Fruit fly (Drosophila melanogaster) whole organism, embryonic: ENCODE data around the gene Snx6.
A peak's percentile ranks its signal among the peaks of the same experiment; 100 is the strongest.

Experiments used
- Aef1 ChIP-seq: fragments of 200-800 bp; sonication (Bioruptor generic); IDR thresholded peaks from 3 replicates; pipeline ENCODE4 v1.3.6; 2022; ENCODE audit warnings: missing biosample characterization, missing genetic modification characterization
- BEAF-32 ChIP-seq: fragments of 200-800 bp; sonication (Bioruptor generic); optimal IDR thresholded peaks from 3 replicates; lab custom pipeline; 2017; ENCODE audit warnings: missing biosample characterization, missing genetic modification characterization, mild to moderate bottlenecking, moderate library complexity, missing genetic modification reagents
- Blimp-1 ChIP-seq: fragments of 200-800 bp; sonication (Bioruptor generic); optimal IDR thresholded peaks from 3 replicates; lab custom pipeline; 2018; ENCODE audit warnings: missing biosample characterization, missing genetic modification characterization, mild to moderate bottlenecking, moderate library complexity, missing genetic modification reagents
- CG10147 ChIP-seq: fragments of 200-800 bp; sonication (Bioruptor generic); optimal IDR thresholded peaks from 2 replicates; lab custom pipeline; 2019; ENCODE audit warnings: missing biosample characterization, mild to moderate bottlenecking, missing genetic modification characterization, moderate library complexity
- CG10979 ChIP-seq: fragments of 200-800 bp; sonication (Bioruptor generic); optimal IDR thresholded peaks from 2 replicates; lab custom pipeline; 2018; ENCODE audit warnings: missing biosample characterization, mild to moderate bottlenecking, missing genetic modification characterization, moderate library complexity
- CG12155 ChIP-seq: fragments of 200-800 bp; sonication (Bioruptor generic); optimal IDR thresholded peaks from 3 replicates; lab custom pipeline; 2016; ENCODE audit warnings: missing biosample characterization, missing genetic modification characterization
- CG15479 ChIP-seq: fragments of 200-800 bp; sonication (Bioruptor generic); optimal IDR thresholded peaks from 3 replicates; lab custom pipeline; 2019; ENCODE audit warnings: missing biosample characterization, mild to moderate bottlenecking, missing genetic modification characterization, moderate library complexity
- CG1602 ChIP-seq: fragments of 200-800 bp; sonication (Bioruptor generic); optimal IDR thresholded peaks from 3 replicates; lab custom pipeline; 2016; ENCODE audit warnings: missing biosample characterization, missing genetic modification characterization
- CG17829 ChIP-seq: fragments of 200-800 bp; optimal IDR thresholded peaks from 2 replicates; lab custom pipeline; 2019; ENCODE audit warnings: missing biosample characterization, mild to moderate bottlenecking, missing genetic modification characterization, moderate library complexity
- CG17912 ChIP-seq: fragments of 200-800 bp; sonication (Bioruptor generic); optimal IDR thresholded peaks from 2 replicates; lab custom pipeline; 2018; ENCODE audit warnings: missing biosample characterization, mild to moderate bottlenecking, missing genetic modification characterization
- CG1832 ChIP-seq: fragments of 200-800 bp; sonication (Bioruptor generic); optimal IDR thresholded peaks from 2 replicates; lab custom pipeline; 2017; ENCODE audit warnings: missing biosample characterization, mild to moderate bottlenecking, missing genetic modification characterization, inconsistent platforms
- CG2116 ChIP-seq: fragments of 200-800 bp; sonication (Bioruptor generic); optimal IDR thresholded peaks from 3 replicates; lab custom pipeline; 2018; ENCODE audit warnings: missing biosample characterization, mild to moderate bottlenecking, missing genetic modification characterization
- CG33557 ChIP-seq: fragments of 200-800 bp; sonication (Bioruptor generic); optimal IDR thresholded peaks from 2 replicates; lab custom pipeline; 2019; ENCODE audit warnings: missing biosample characterization, mild to moderate bottlenecking, missing genetic modification characterization, moderate library complexity
- CG5180 ChIP-seq: fragments of 200-800 bp; sonication (Bioruptor generic); optimal IDR thresholded peaks from 3 replicates; lab custom pipeline; 2017; ENCODE audit warnings: missing biosample characterization, missing genetic modification characterization, mild to moderate bottlenecking, moderate library complexity, missing genetic modification reagents
- CG7745 ChIP-seq: fragments of 200-800 bp; sonication (Bioruptor generic); optimal IDR thresholded peaks from 2 replicates; lab custom pipeline; 2018; ENCODE audit warnings: missing biosample characterization, mild to moderate bottlenecking, missing genetic modification characterization, moderate library complexity
- CG9437 ChIP-seq: fragments of 200-800 bp; sonication (Bioruptor generic); optimal IDR thresholded peaks from 2 replicates; lab custom pipeline; 2018; ENCODE audit warnings: missing biosample characterization, mild to moderate bottlenecking, missing genetic modification characterization
- CG9932 ChIP-seq: fragments of 200-800 bp; sonication (Bioruptor generic); IDR thresholded peaks from 2 replicates; pipeline ENCODE4 v1.3.6; 2022; ENCODE audit warnings: missing biosample characterization, missing genetic modification characterization
- Dip3 ChIP-seq: fragments of 200-800 bp; sonication (Bioruptor generic); optimal IDR thresholded peaks from 3 replicates; lab custom pipeline; 2016; ENCODE audit warnings: missing biosample characterization, missing genetic modification characterization
- Dll ChIP-seq: fragments of 200-800 bp; sonication (Bioruptor generic); IDR thresholded peaks from 4 replicates; pipeline ENCODE4 v1.3.6; 2022; ENCODE audit warnings: missing biosample characterization, missing genetic modification characterization; ENCODE audit not compliant: partially characterized antibody
- Dref ChIP-seq: fragments of 200-800 bp; sonication (Bioruptor generic); IDR thresholded peaks from 2 replicates; pipeline ENCODE4 v1.3.6; 2022; ENCODE audit warnings: missing biosample characterization, missing genetic modification characterization
- Drgx ChIP-seq: fragments of 200-800 bp; sonication (Bioruptor generic); IDR thresholded peaks from 2 replicates; pipeline ENCODE4 v1.3.6; 2022; ENCODE audit warnings: missing biosample characterization, missing genetic modification characterization
- E2f1 ChIP-seq: fragments of 200-800 bp; sonication (Bioruptor generic); IDR thresholded peaks from 2 replicates; pipeline ENCODE4 v1.3.6; 2022; ENCODE audit warnings: missing biosample characterization, missing genetic modification characterization
- Fer2 ChIP-seq: fragments of 200-800 bp; sonication (Bioruptor generic); optimal IDR thresholded peaks from 2 replicates; lab custom pipeline; 2018; ENCODE audit warnings: missing biosample characterization, mild to moderate bottlenecking, missing genetic modification characterization, moderate library complexity
- Gsc ChIP-seq: fragments of 200-800 bp; sonication (Bioruptor generic); IDR thresholded peaks from 2 replicates; pipeline ENCODE4 v1.3.6; 2022; ENCODE audit warnings: missing biosample characterization, missing genetic modification characterization
- HmgZ ChIP-seq: fragments of 200-800 bp; sonication (Bioruptor generic); optimal IDR thresholded peaks from 2 replicates; lab custom pipeline; 2018; ENCODE audit warnings: missing biosample characterization, mild to moderate bottlenecking, missing genetic modification characterization
- Hr3 ChIP-seq: fragments of 200-800 bp; sonication (Bioruptor generic); optimal IDR thresholded peaks from 3 replicates; lab custom pipeline; 2016; ENCODE audit warnings: missing biosample characterization, missing genetic modification characterization
- Jarid2 ChIP-seq: fragments of 200-800 bp; sonication (Bioruptor generic); optimal IDR thresholded peaks from 3 replicates; lab custom pipeline; 2017; ENCODE audit warnings: mild to moderate bottlenecking, missing biosample characterization, missing genetic modification reagents, missing genetic modification characterization
- Meics ChIP-seq: fragments of 200-800 bp; sonication (Bioruptor generic); optimal IDR thresholded peaks from 2 replicates; lab custom pipeline; 2017; ENCODE audit warnings: missing biosample characterization, mild to moderate bottlenecking, missing genetic modification characterization
- Nf-YB ChIP-seq: fragments of 200-800 bp; sonication (Bioruptor generic); optimal IDR thresholded peaks from 3 replicates; lab custom pipeline; 2019; ENCODE audit warnings: missing biosample characterization, mild to moderate bottlenecking, missing genetic modification characterization, moderate library complexity
- Rfx ChIP-seq: fragments of 200-800 bp; sonication (Bioruptor generic); IDR thresholded peaks from 2 replicates; pipeline ENCODE4 v1.3.6; 2022; ENCODE audit warnings: missing biosample characterization, missing genetic modification characterization
- Xbp1 ChIP-seq: fragments of 200-800 bp; sonication (Bioruptor generic); optimal IDR thresholded peaks from 3 replicates; lab custom pipeline; 2016; ENCODE audit warnings: missing biosample characterization, mild to moderate bottlenecking, missing genetic modification characterization
- aop ChIP-seq: fragments of 200-800 bp; sonication (Bioruptor generic); IDR thresholded peaks from 2 replicates; pipeline ENCODE4 v1.3.6; 2022; ENCODE audit warnings: missing biosample characterization, missing genetic modification characterization
- ase ChIP-seq: fragments of 200-800 bp; sonication (Bioruptor generic); IDR thresholded peaks from 3 replicates; pipeline ENCODE4 v1.3.6; 2022; ENCODE audit warnings: missing biosample characterization, missing genetic modification characterization
- bbx ChIP-seq: fragments of 200-800 bp; sonication (Bioruptor generic); IDR thresholded peaks from 2 replicates; pipeline ENCODE4 v1.3.6; 2022; ENCODE audit warnings: missing biosample characterization, missing genetic modification characterization; ENCODE audit not compliant: partially characterized antibody
- da ChIP-seq: fragments of 200-800 bp; sonication (Bioruptor generic); optimal IDR thresholded peaks from 2 replicates; lab custom pipeline; 2016; ENCODE audit warnings: missing biosample characterization, missing genetic modification characterization
- disco-r ChIP-seq: fragments of 200-800 bp; sonication (Bioruptor generic); optimal IDR thresholded peaks from 2 replicates; lab custom pipeline; 2016; ENCODE audit warnings: missing biosample characterization, missing genetic modification characterization
- fru ChIP-seq: fragments of >200 bp; optimal IDR thresholded peaks from 2 replicates; lab custom pipeline; 2017
- her ChIP-seq: fragments of 200-800 bp; sonication (Bioruptor generic); optimal IDR thresholded peaks from 2 replicates; lab custom pipeline; 2016; ENCODE audit warnings: missing biosample characterization, missing genetic modification characterization
- maf-S ChIP-seq: fragments of 200-800 bp; sonication (Bioruptor generic); optimal IDR thresholded peaks from 2 replicates; lab custom pipeline; 2016; ENCODE audit warnings: missing biosample characterization, missing genetic modification characterization
- nerfin-1 ChIP-seq: fragments of 200-800 bp; sonication (Bioruptor generic); optimal IDR thresholded peaks from 3 replicates; lab custom pipeline; 2019; ENCODE audit warnings: missing biosample characterization, mild to moderate bottlenecking, missing genetic modification characterization, moderate library complexity
- peb ChIP-seq: fragments of 200-800 bp; sonication (Bioruptor generic); IDR thresholded peaks from 2 replicates; pipeline ENCODE4 v1.3.6; 2022; ENCODE audit warnings: missing biosample characterization, missing genetic modification characterization
- pho ChIP-seq: fragments of 200-800 bp; sonication (Bioruptor generic); optimal IDR thresholded peaks from 2 replicates; lab custom pipeline; 2016; ENCODE audit warnings: missing biosample characterization, missing genetic modification characterization
- ro ChIP-seq: fragments of 200-800 bp; sonication (Bioruptor generic); IDR thresholded peaks from 2 replicates; pipeline ENCODE4 v1.3.6; 2022; ENCODE audit warnings: missing biosample characterization, missing genetic modification characterization
- seq ChIP-seq: fragments of 200-800 bp; sonication (Bioruptor generic); IDR thresholded peaks from 2 replicates; pipeline ENCODE4 v1.3.6; 2022; ENCODE audit warnings: missing biosample characterization, missing genetic modification characterization
- sna ChIP-seq: fragments of 200-800 bp; sonication (Bioruptor generic); IDR thresholded peaks from 2 replicates; pipeline ENCODE4 v1.3.6; 2022; ENCODE audit warnings: missing biosample characterization, missing genetic modification characterization; ENCODE audit not compliant: partially characterized antibody
- so ChIP-seq: fragments of 200-800 bp; sonication (Bioruptor generic); IDR thresholded peaks from 3 replicates; pipeline ENCODE4 v1.3.6; 2022; ENCODE audit warnings: missing biosample characterization, missing genetic modification characterization
- stc ChIP-seq: fragments of 200-800 bp; sonication (Bioruptor generic); IDR thresholded peaks from 2 replicates; pipeline ENCODE4 v1.3.6; 2022; ENCODE audit warnings: missing biosample characterization, missing genetic modification characterization
- tna ChIP-seq: fragments of 200-800 bp; sonication (Bioruptor generic); IDR thresholded peaks from 2 replicates; pipeline ENCODE4 v1.3.6; 2022; ENCODE audit warnings: missing biosample characterization, missing genetic modification characterization; ENCODE audit not compliant: partially characterized antibody
- wdn ChIP-seq: fragments of 200-800 bp; sonication (Bioruptor generic); IDR thresholded peaks from 2 replicates; pipeline ENCODE4 v1.3.6; 2022; ENCODE audit warnings: missing biosample characterization, missing genetic modification characterization
- zf30C ChIP-seq: fragments of 200-800 bp; sonication (Bioruptor generic); optimal IDR thresholded peaks from 3 replicates; lab custom pipeline; 2018; ENCODE audit warnings: missing biosample characterization, mild to moderate bottlenecking, missing genetic modification characterization

The Snx6 gene

DNA sequence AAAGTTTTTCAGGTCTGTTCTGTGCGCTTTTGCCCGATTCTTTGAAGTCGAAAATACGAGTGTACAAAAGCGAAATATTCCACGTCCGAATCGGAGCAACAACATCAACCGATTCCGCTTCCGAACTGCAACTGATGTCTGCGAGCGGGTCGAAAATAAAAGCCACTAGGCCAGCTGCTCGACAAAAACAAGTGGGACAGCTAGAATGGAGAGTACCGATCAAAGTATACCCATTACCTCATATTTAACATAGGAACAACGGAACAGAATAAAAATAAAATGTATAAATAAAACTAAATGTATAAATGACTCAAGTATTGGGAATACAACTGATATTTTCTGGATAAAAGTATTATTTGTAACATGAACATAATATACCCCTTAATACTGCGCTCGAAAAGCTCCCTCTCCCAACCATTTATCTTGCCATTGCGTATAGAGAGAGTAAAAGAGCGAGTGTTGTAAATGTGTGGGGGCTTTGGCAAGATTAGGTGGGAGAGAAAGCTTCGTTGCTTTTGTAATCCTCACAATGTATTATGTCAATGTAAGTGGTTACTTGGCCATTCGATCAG is 15.5 kb downstream of the Snx6 start, which contains the start of gene SLC5A11 (continued):
- TF ChIP-seq her (GFP tag; lab: Kevin White, UChicago) = peak; percentile 87
- no peak for TF ChIP-seq Dll (GFP tag; lab: Robert Waterston, UW)
- TF ChIP-seq ase = peak; percentile 95
- TF ChIP-seq bbx = no peak; the same call in 1 of the 2 replicates
- TF ChIP-seq CG1832 (GFP tag; lab: Kevin White, UChicago) = no peak
- TF ChIP-seq Hr3 (GFP tag; lab: Kevin White, UChicago) = peak; percentile 96
- TF ChIP-seq Blimp-1 (GFP tag; lab: Kevin White, UChicago) = peak; percentile 96
- TF ChIP-seq E2f1 (GFP tag; lab: Robert Waterston, UW) = peak; percentile 97
- TF ChIP-seq Drgx (GFP tag; lab: Robert Waterston, UW) = peak; percentile 98
- TF ChIP-seq CG2116 = peak; percentile 62
- TF ChIP-seq pho = peak; percentile 52
- TF ChIP-seq Gsc (GFP tag; lab: Robert Waterston, UW) = no peak
- TF ChIP-seq CG7745 (tag; lab: Kevin White, UChicago) = no peak
- no peak for TF ChIP-seq sna
- TF ChIP-seq wdn (GFP tag; lab: Robert Waterston, UW) = peak; percentile 82
- TF ChIP-seq CG9932 (GFP tag; lab: Robert Waterston, UW) = peak; percentile 96
- peak; percentile 98 for TF ChIP-seq peb
- peak; percentile 98 for TF ChIP-seq Meics
- TF ChIP-seq Xbp1 (GFP tag; lab: Kevin White, UChicago) = peak; percentile 100
- TF ChIP-seq nerfin-1 (tag; lab: Kevin White, UChicago) = peak; percentile 89
- no peak for TF ChIP-seq zf30C (GFP tag; lab: Kevin White, UChicago)
- TF ChIP-seq Aef1 (GFP tag; lab: Robert Waterston, UW) = peak; percentile 100
- peak; percentile 92 for TF ChIP-seq ro (GFP tag; lab: Robert Waterston, UW)
- TF ChIP-seq CG10147 (GFP tag; lab: Kevin White, UChicago) = peak; percentile 100
- TF ChIP-seq so = peak; percentile 99
- peak; percentile 58 for TF ChIP-seq CG33557 (GFP tag; lab: Kevin White, UChicago)
- TF ChIP-seq disco-r = peak; percentile 15
- TF ChIP-seq BEAF-32 (GFP tag; lab: Kevin White, UChicago) = peak; percentile 47
- TF ChIP-seq Dref (GFP tag; lab: Robert Waterston, UW) = peak; percentile 29
- peak; percentile 59 for TF ChIP-seq CG15479 (GFP tag; lab: Kevin White, UChicago)
- no peak for TF ChIP-seq fru (lab: Kevin White, UChicago)
- TF ChIP-seq HmgZ (tag; lab: Kevin White, UChicago) = peak; percentile 96
- TF ChIP-seq Jarid2 = peak; percentile 85
- TF ChIP-seq Fer2 (tag; lab: Kevin White, UChicago) = peak; percentile 90
- peak; percentile 99 for TF ChIP-seq CG10979
- peak; percentile 91 for TF ChIP-seq CG5180
- TF ChIP-seq CG9437 (GFP tag; lab: Kevin White, UChicago) = peak; percentile 93
- TF ChIP-seq aop (GFP tag; lab: Robert Waterston, UW) = peak; percentile 34; the same call in 1 of the 2 replicates
- no peak for TF ChIP-seq tna (GFP tag; lab: Robert Waterston, UW)
- peak; percentile 88 for TF ChIP-seq CG1602
- TF ChIP-seq Rfx (GFP tag; lab: Robert Waterston, UW) = peak; percentile 97
- TF ChIP-seq CG17829 (tag; lab: Kevin White, UChicago) = peak; percentile 97
- TF ChIP-seq Nf-YB (GFP tag; lab: Kevin White, UChicago) = peak; percentile 85
- TF ChIP-seq stc (GFP tag; lab: Robert Waterston, UW) = peak; percentile 98
- peak; percentile 92 for TF ChIP-seq maf-S (GFP tag; lab: Kevin White, UChicago)
- peak; percentile 59 for TF ChIP-seq CG17912
- TF ChIP-seq Dip3 = peak; percentile 92
- peak; percentile 23 for TF ChIP-seq da (GFP tag; lab: Kevin White, UChicago)
- TF ChIP-seq CG12155 (GFP tag; lab: Kevin White, UChicago) = peak; percentile 98
- TF ChIP-seq seq (GFP tag; lab: Robert Waterston, UW) = peak; percentile 100
